Worm (Caenorhabditis elegans) whole organism, L1 larva: ENCODE results near the gene tbcb-1.

Experiments
- C16A3.4 ChIP-seq: fragments of 150-350 bp; optimal IDR thresholded peaks from 2 replicates; lab custom pipeline; 2014; ENCODE audit warnings: missing biosample characterization, missing genetic modification characterization
- egl-13 ChIP-seq: sonication (generic microtip); optimal IDR thresholded peaks from 2 replicates; lab custom pipeline; 2016; ENCODE audit warnings: missing genotype, missing genetic modification reagents, missing genetic modification characterization, missing compliant biosample characterization
- elt-2 ChIP-seq: sonication (generic microtip); optimal IDR thresholded peaks from 2 replicates; lab custom pipeline; 2016; ENCODE audit warnings: missing genetic modification characterization, mild to moderate bottlenecking, inconsistent platforms, missing compliant biosample characterization, missing genetic modification reagents
- elt-3 ChIP-seq, 6 experiments: fragments of 150-350 bp in 1 of 6; sonication (generic microtip); optimal IDR thresholded peaks; 2 replicates each; lab custom pipeline; 2017 to 2018; ENCODE audit warnings: missing biosample characterization in 6 of 6, missing genetic modification characterization in 6 of 6, inconsistent platforms in 1 of 6
- ets-5 ChIP-seq: fragments of 200-800 bp; sonication (Bioruptor generic); IDR thresholded peaks from 2 replicates; pipeline ENCODE4 v1.3.6; 2022; ENCODE audit warnings: missing genetic modification characterization, missing compliant biosample characterization
- fkh-10 ChIP-seq: sonication (generic microtip); optimal IDR thresholded peaks from 2 replicates; lab custom pipeline; 2017; ENCODE audit warnings: missing biosample characterization, missing genetic modification reagents, missing genetic modification characterization
- fos-1 ChIP-seq: fragments of 150-350 bp; optimal IDR thresholded peaks from 2 replicates; lab custom pipeline; 2014; ENCODE audit warnings: missing biosample characterization, missing genetic modification characterization
- ztf-11 ChIP-seq, 2 experiments: sonication (generic microtip); optimal IDR thresholded peaks; 2 replicates each; lab custom pipeline; 2016 to 2017; ENCODE audit warnings: missing genetic modification characterization in 2 of 2, missing biosample characterization in 1 of 2, missing compliant biosample characterization in 1 of 2

DNA sequence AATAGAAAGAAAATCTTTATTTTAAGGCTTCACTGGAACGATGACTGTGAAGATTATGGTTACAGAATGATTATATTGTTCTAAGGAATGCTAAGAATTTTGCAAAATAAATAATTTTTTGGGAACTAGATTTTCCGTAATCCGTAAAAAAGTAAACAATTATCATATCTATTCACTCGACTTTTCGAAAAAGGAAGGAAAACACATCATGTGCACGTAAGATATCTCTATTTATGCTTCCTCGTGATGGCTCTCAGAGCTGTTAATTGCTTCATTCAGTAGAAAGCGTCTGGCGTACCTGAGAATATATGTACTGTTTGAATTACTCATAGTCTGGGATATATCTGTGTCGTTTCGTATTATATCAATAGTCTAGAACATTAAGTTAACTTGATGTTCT is 27.8 kb downstream of the tbcb-1 start, which contains the start of gene srd-11:
- TF ChIP-seq elt-3 (tag; optimal IDR thresholded peaks at IDR 0.05; lab: Kevin White, UChicago) (no peak), ztf-11 (tag; optimal IDR thresholded peaks at IDR 0.05; lab: Kevin White, UChicago) (no peak), fos-1 (tag; lab: Kevin White, UChicago) (no peak), egl-13 (no peak), elt-2 (no peak), ets-5 (no peak), C16A3.4 (no peak), fkh-10 (GFP tag; lab: Kevin White, UChicago) (no peak)
